Worm (Caenorhabditis elegans): ENCODE data around the gene atad-3.

The atad-3 gene

ce11 chrII:10230972-10231371 is 17.8 kb upstream of the atad-3 start, which contains the start of gene T01E8.8:
Gene T01E8.8 (plus strand): TSS chrII:10231272.
- TF ChIP-seq ztf-6 (GFP tag; IDR thresholded peaks at IDR 0.05) = no peak
- TF ChIP-seq lir-1 (GFP tag; conservative IDR thresholded peaks at IDR 0.05) = no peak
- TF ChIP-seq lag-1 (GFP tag; IDR thresholded peaks at IDR 0.05) = no peak
- no peak for TF ChIP-seq hmg-1.2 (GFP tag; IDR thresholded peaks at IDR 0.05)
- TF ChIP-seq lsl-1 (GFP tag; optimal IDR thresholded peaks at IDR 0.05) = no peak
- TF ChIP-seq hsf-1 (GFP tag; IDR thresholded peaks at IDR 0.05) = no peak
- no peak for TF ChIP-seq ama-1 (optimal IDR thresholded peaks at IDR 0.05)
- TF ChIP-seq ama-1 (GFP tag; optimal IDR thresholded peaks at IDR 0.05) = no peak
- TF ChIP-seq mel-28 (tag; optimal IDR thresholded peaks at IDR 0.05; ENCODE audit: borderline replicate concordance) = no peak
- TF ChIP-seq ztf-25 (GFP tag; IDR thresholded peaks at IDR 0.05) = no peak
- no peak for TF ChIP-seq egrh-3 (GFP tag; IDR thresholded peaks at IDR 0.05)
- no peak for TF ChIP-seq unc-130 (GFP tag; optimal IDR thresholded peaks at IDR 0.05)
- TF ChIP-seq fkh-3 (tag; optimal IDR thresholded peaks at IDR 0.05) = no peak
- TF ChIP-seq somi-1 (GFP tag; optimal IDR thresholded peaks at IDR 0.05) = no peak

- 0 out of 2 replicates have a peak, but pooled peaks have one; percentile 20 for TF ChIP-seq dox-1 (GFP tag; IDR thresholded peaks at IDR 0.05)
- no peak for TF ChIP-seq ceh-91 (GFP tag; IDR thresholded peaks at IDR 0.05)
- TF ChIP-seq ztf-18 (tag; optimal IDR thresholded peaks at IDR 0.05) = no peak
- no peak for TF ChIP-seq attf-3 (GFP tag; conservative IDR thresholded peaks at IDR 0.05)
- no peak for TF ChIP-seq Y67H2A.10 (GFP tag; conservative IDR thresholded peaks at IDR 0.05)
- peak; percentile 55 for TF ChIP-seq nhr-80 (tag; optimal IDR thresholded peaks at IDR 0.05)
- no peak for TF ChIP-seq athp-1 (tag; optimal IDR thresholded peaks at IDR 0.05)
- no peak for TF ChIP-seq attf-5 (GFP tag; optimal IDR thresholded peaks at IDR 0.05)
Measured at ce11 chrII:10231874-10232273, 16.9 kb upstream of the atad-3 start.

ce11 chrII:10234398-10234797 is 14.4 kb upstream of the atad-3 start, which contains the start of gene ubxn-5:
Gene ubxn-5 (minus strand): TSS chrII:10234498.
- TF ChIP-seq fkh-3 (tag; optimal IDR thresholded peaks at IDR 0.05) = no peak
- TF ChIP-seq hmg-1.2 (GFP tag; IDR thresholded peaks at IDR 0.05) = no peak
- no peak for TF ChIP-seq zim-3 (tag; optimal IDR thresholded peaks at IDR 0.05)

- TF ChIP-seq B0019.2 (GFP tag; conservative IDR thresholded peaks at IDR 0.05) = no peak
- TF ChIP-seq sea-2 (GFP tag; IDR thresholded peaks at IDR 0.05) = no peak
- TF ChIP-seq hlh-12 (tag; optimal IDR thresholded peaks at IDR 0.05) = no peak
Measured at ce11 chrII:10239595-10239994, 9.2 kb upstream of the atad-3 start, which contains the start of gene mec-15. Gene mec-15 (minus strand): TSS chrII:10239695.

ce11 chrII:10242294-10242693 is 6.5 kb upstream of the atad-3 start, which contains the start of gene mrps-14:
Gene mrps-14 (minus strand): TSS chrII:10242490.
- peak; percentile 70; the same call in 1 of the 2 replicates for TF ChIP-seq hsf-1 (GFP tag; IDR thresholded peaks at IDR 0.05)
- TF ChIP-seq nfyb-1 (GFP tag; IDR thresholded peaks at IDR 0.05) = 0 out of 2 replicates have a peak, but pooled peaks have one; percentile 21
- no peak for TF ChIP-seq cebp-1 (GFP tag; IDR thresholded peaks at IDR 0.05)
- TF ChIP-seq cebp-1 (tag; optimal IDR thresholded peaks at IDR 0.05) = no peak
- no peak for TF ChIP-seq Y95B8A.8 (GFP tag; IDR thresholded peaks at IDR 0.05)
- peak; percentile 76 for TF ChIP-seq hrde-1 (tag; optimal IDR thresholded peaks at IDR 0.05; ENCODE audit: borderline replicate concordance)
- TF ChIP-seq ama-1 (optimal IDR thresholded peaks at IDR 0.05) = no peak
- peak in 1 of 2 experiments; percentile 83 for TF ChIP-seq ama-1 (GFP tag; optimal IDR thresholded peaks at IDR 0.05)
- peak; percentile 34 for TF ChIP-seq repo-1 (tag; optimal IDR thresholded peaks at IDR 0.05)
- TF ChIP-seq nhr-179 (tag; optimal IDR thresholded peaks at IDR 0.05) = no peak
- no peak for TF ChIP-seq ccch-3 (GFP tag; optimal IDR thresholded peaks at IDR 0.05)
- 0 out of 2 replicates have a peak, but pooled peaks have one; percentile 12 for TF ChIP-seq dox-1 (GFP tag; IDR thresholded peaks at IDR 0.05)
- TF ChIP-seq ceh-40 (GFP tag; IDR thresholded peaks at IDR 0.05) = 0 out of 2 replicates have a peak, but pooled peaks have one; percentile 11
- TF ChIP-seq F57C9.4 (tag; optimal IDR thresholded peaks at IDR 0.05) = no peak
- peak; percentile 44 for TF ChIP-seq snpc-3.4 (tag; optimal IDR thresholded peaks at IDR 0.05)
- TF ChIP-seq pbrm-1 (GFP tag; IDR thresholded peaks at IDR 0.05) = no peak
- no peak for TF ChIP-seq ceh-58 (GFP tag; IDR thresholded peaks at IDR 0.05)
- no peak for TF ChIP-seq lin-54 (GFP tag; optimal IDR thresholded peaks at IDR 0.05)
- TF ChIP-seq Y53G8AR.9 (GFP tag; conservative IDR thresholded peaks at IDR 0.05) = peak; percentile 53

Data from whole organism, young adult.